Fruit fly (Drosophila melanogaster) whole organism, pupa: ENCODE measurements around the gene RpL7-like.

Source experiments
- CG12605 ChIP-seq: fragments of 200-800 bp; sonication (Bioruptor generic); IDR thresholded peaks from 2 replicates; pipeline ENCODE4 v1.3.6; 2022; ENCODE audit warnings: missing biosample characterization, missing genetic modification characterization
- CG15710 ChIP-seq: fragments of 200-800 bp; sonication (Bioruptor generic); optimal IDR thresholded peaks from 2 replicates; lab custom pipeline; 2018; ENCODE audit warnings: missing biosample characterization, mild to moderate bottlenecking, missing genetic modification characterization, moderate library complexity
- CG32121 ChIP-seq: fragments of 200-800 bp; sonication (Bioruptor generic); IDR thresholded peaks from 2 replicates; pipeline ENCODE4 v1.3.6; 2022; ENCODE audit warnings: missing biosample characterization, missing genetic modification characterization
- CG9948 ChIP-seq: fragments of 200-800 bp; sonication (Bioruptor generic); optimal IDR thresholded peaks from 2 replicates; lab custom pipeline; 2018; ENCODE audit warnings: missing biosample characterization, mild to moderate bottlenecking, missing genetic modification characterization, moderate library complexity
- Pif1A ChIP-seq: fragments of 200-800 bp; sonication (Bioruptor generic); optimal IDR thresholded peaks from 3 replicates; lab custom pipeline; 2016; ENCODE audit warnings: missing biosample characterization, missing genetic modification characterization

DNA sequence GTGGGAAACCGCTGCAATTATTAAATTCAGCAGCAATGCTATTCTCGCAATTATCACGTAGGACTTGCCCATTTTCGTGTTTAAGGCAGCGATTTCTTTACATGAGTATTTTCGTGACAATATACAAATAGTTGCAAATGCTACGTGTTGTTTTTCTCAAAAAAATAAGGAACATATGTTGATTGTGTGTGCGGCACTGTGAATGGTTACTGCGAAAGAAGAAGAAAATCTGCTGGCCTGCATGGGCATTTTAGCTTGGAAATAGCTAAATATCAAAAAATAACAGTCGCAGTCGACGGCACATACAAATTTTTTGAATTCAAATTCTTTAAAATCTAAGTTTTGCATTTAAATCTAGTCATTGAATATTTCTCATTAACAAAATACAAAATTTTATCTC lies 15.6 kb upstream of the RpL7-like start, which contains the start of gene CG6766:
- TF ChIP-seq CG15710 (tag; lab: Kevin White, UChicago) = no peak
- TF ChIP-seq Pif1A (GFP tag; lab: Kevin White, UChicago) = no peak
- TF ChIP-seq CG32121 (GFP tag; lab: Robert Waterston, UW) = no peak
- TF ChIP-seq CG12605 (GFP tag; lab: Robert Waterston, UW) = no peak
- TF ChIP-seq CG9948 (tag; lab: Kevin White, UChicago) = no peak
